Worm (Caenorhabditis elegans) whole organism, early embryonic: Measurements from ENCODE around the gene Y32F6B.9.

Experiments used
- aly-1 ChIP-seq: sonication (generic microtip); optimal IDR thresholded peaks from 2 replicates; lab custom pipeline; 2016; ENCODE audit warnings: missing genetic modification characterization, missing compliant biosample characterization
- ama-1 ChIP-seq: fragments of 150-350 bp; optimal IDR thresholded peaks from 2 replicates; lab custom pipeline; 2014
- scrt-1 ChIP-seq: fragments of 200-800 bp; sonication (Bioruptor generic); IDR thresholded peaks from 2 replicates; pipeline ENCODE4 v1.3.6; 2022; ENCODE audit warnings: missing genetic modification characterization, missing compliant biosample characterization
- tbx-11 ChIP-seq: fragments of 200-800 bp; sonication (Bioruptor generic); IDR thresholded peaks from 2 replicates; pipeline ENCODE4 v1.3.6; 2022; ENCODE audit warnings: missing genetic modification characterization, missing compliant biosample characterization
- tbx-37 ChIP-seq: fragments of 200-800 bp; sonication (Bioruptor generic); conservative IDR thresholded peaks from 2 replicates; pipeline ENCODE4 v1.3.6; 2022; ENCODE audit warnings: missing genetic modification reagents, missing genetic modification characterization, missing compliant biosample characterization
- tra-4 ChIP-seq: sonication (generic microtip); optimal IDR thresholded peaks from 2 replicates; lab custom pipeline; 2017; ENCODE audit warnings: missing genetic modification characterization, missing compliant biosample characterization

ce11 chrV:10466607-10467092, 11.8 kb upstream of the Y32F6B.9 start:
- TF ChIP-seq tbx-11 (no peak), tra-4 (tag; lab: Kevin White, UChicago) (no peak), ama-1 (lab: Kevin White, UChicago) (no peak), aly-1 (tag; lab: Kevin White, UChicago) (no peak), tbx-37 (GFP tag; lab: Robert Waterston, UW) (no peak), scrt-1 (GFP tag; lab: Robert Waterston, UW) (no peak)
